Fruit fly (Drosophila melanogaster): ENCODE results near the gene Eig71Ei.
A peak's percentile ranks its signal among the peaks of the same experiment; 100 is the strongest.

The Eig71Ei gene

dm6 chr3L:15619626-15620247, 39.8 kb upstream of the Eig71Ei start, which contains the start of gene Phs:
Gene Phs, plus strand, starts transcription at chr3L:15619901.
- TF ChIP-seq tai (GFP tag; optimal IDR thresholded peaks at IDR 0.05) (peak; percentile 95), rgr (GFP tag; optimal IDR thresholded peaks at IDR 0.05) (peak; percentile 95), dsf (GFP tag; optimal IDR thresholded peaks at IDR 0.05; ENCODE audit: borderline replicate concordance) (peak; percentile 85), brk (GFP tag; optimal IDR thresholded peaks at IDR 0.05) (peak; percentile 85), jim (GFP tag; optimal IDR thresholded peaks at IDR 0.05) (peak; percentile 26), N (GFP tag; optimal IDR thresholded peaks at IDR 0.05) (peak; percentile 29), Vsx2 (GFP tag; optimal IDR thresholded peaks at IDR 0.05; ENCODE audit: partially characterized antibody) (peak; percentile 48), sv (GFP tag; optimal IDR thresholded peaks at IDR 0.05) (peak; percentile 70), Sp1 (GFP tag; optimal IDR thresholded peaks at IDR 0.05) (peak; percentile 71), GATAd (GFP tag; optimal IDR thresholded peaks at IDR 0.05) (peak; percentile 81), Dif (GFP tag; optimal IDR thresholded peaks at IDR 0.05; ENCODE audit: partially characterized antibody) (peak; percentile 67), HLH106 (tag; optimal IDR thresholded peaks at IDR 0.05) (peak; percentile 73), Dfd (GFP tag; optimal IDR thresholded peaks at IDR 0.05) (no peak), pan (optimal IDR thresholded peaks at IDR 0.05) (no peak), fru (GFP tag; optimal IDR thresholded peaks at IDR 0.05) (peak; percentile 87), Mio (GFP tag; optimal IDR thresholded peaks at IDR 0.05) (peak; percentile 81), usp (GFP tag; optimal IDR thresholded peaks at IDR 0.05) (no peak), CrebA (GFP tag; optimal IDR thresholded peaks at IDR 0.05; ENCODE audit: borderline replicate concordance) (peak; percentile 28), h (GFP tag; optimal IDR thresholded peaks at IDR 0.05) (peak; percentile 94), CG9705 (GFP tag; optimal IDR thresholded peaks at IDR 0.05) (peak; percentile 78), Abd-B (GFP tag; optimal IDR thresholded peaks at IDR 0.05) (no peak), Jra (GFP tag; optimal IDR thresholded peaks at IDR 0.05) (peak; percentile 94), OdsH (GFP tag; optimal IDR thresholded peaks at IDR 0.05) (peak; percentile 79), lola (GFP tag; optimal IDR thresholded peaks at IDR 0.05) (no peak), sage (GFP tag; optimal IDR thresholded peaks at IDR 0.05) (peak; percentile 55), woc (GFP tag; optimal IDR thresholded peaks at IDR 0.05) (peak; percentile 60), dl (GFP tag; optimal IDR thresholded peaks at IDR 0.05; ENCODE audit: insufficient read depth in 1 of 2, partially characterized antibody in 2 of 2) (peak; percentile 21 to 62), Myc (optimal IDR thresholded peaks at IDR 0.05) (peak; percentile 23), Hr78 (GFP tag; optimal IDR thresholded peaks at IDR 0.05) (no peak), Rel (GFP tag; optimal IDR thresholded peaks at IDR 0.05) (no peak), Rel (tag; optimal IDR thresholded peaks at IDR 0.05) (peak; percentile 82), foxo (GFP tag; optimal IDR thresholded peaks at IDR 0.05) (peak; percentile 64 to 95), dmrt93B (GFP tag; optimal IDR thresholded peaks at IDR 0.05) (peak; percentile 78), Hr83 (GFP tag; optimal IDR thresholded peaks at IDR 0.05; ENCODE audit: poor library complexity, severe bottlenecking) (peak; percentile 99), Hnf4 (GFP tag; optimal IDR thresholded peaks at IDR 0.05) (peak; percentile 98), psq (GFP tag; optimal IDR thresholded peaks at IDR 0.05) (peak; percentile 87), br (GFP tag; optimal IDR thresholded peaks at IDR 0.05) (peak; percentile 94), CG32264 (GFP tag; optimal IDR thresholded peaks at IDR 0.05) (peak; percentile 89), ey (GFP tag; optimal IDR thresholded peaks at IDR 0.05) (peak; percentile 88)

DNA sequence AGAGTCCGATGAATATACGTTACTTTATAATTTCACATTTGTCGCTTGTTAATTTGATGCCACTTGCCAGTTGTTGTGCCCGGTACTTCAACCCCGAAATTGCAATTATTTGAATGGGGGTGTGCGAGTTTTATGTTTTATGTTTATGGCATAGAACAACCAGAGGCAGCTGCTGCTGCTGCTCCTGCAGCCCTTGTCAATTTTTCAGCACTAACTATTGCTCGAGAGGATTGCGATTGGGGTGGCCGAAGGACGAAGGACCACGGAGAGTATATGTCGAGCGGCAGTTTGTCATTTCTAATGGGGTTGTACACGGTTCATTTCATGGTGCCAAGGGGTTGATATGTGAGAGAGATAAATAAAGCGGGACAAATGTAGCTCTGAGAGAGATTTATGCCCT, 35.4 kb upstream of the Eig71Ei start:
- TF ChIP-seq br (GFP tag; optimal IDR thresholded peaks at IDR 0.05) (no peak), jim (GFP tag; optimal IDR thresholded peaks at IDR 0.05) (no peak), Dfd (GFP tag; optimal IDR thresholded peaks at IDR 0.05) (no peak), Sp1 (GFP tag; optimal IDR thresholded peaks at IDR 0.05) (no peak), rgr (GFP tag; optimal IDR thresholded peaks at IDR 0.05) (no peak), Hr83 (GFP tag; optimal IDR thresholded peaks at IDR 0.05; ENCODE audit: poor library complexity, severe bottlenecking) (no peak), OdsH (GFP tag; optimal IDR thresholded peaks at IDR 0.05) (no peak), Hnf4 (GFP tag; optimal IDR thresholded peaks at IDR 0.05) (no peak), lola (GFP tag; optimal IDR thresholded peaks at IDR 0.05) (no peak), CG9705 (GFP tag; optimal IDR thresholded peaks at IDR 0.05) (no peak), dsf (GFP tag; optimal IDR thresholded peaks at IDR 0.05; ENCODE audit: borderline replicate concordance) (no peak), sage (GFP tag; optimal IDR thresholded peaks at IDR 0.05) (no peak), Myc (optimal IDR thresholded peaks at IDR 0.05) (no peak), Vsx2 (GFP tag; optimal IDR thresholded peaks at IDR 0.05; ENCODE audit: partially characterized antibody) (no peak), N (GFP tag; optimal IDR thresholded peaks at IDR 0.05) (no peak), dl (GFP tag; optimal IDR thresholded peaks at IDR 0.05; ENCODE audit: insufficient read depth in 1 of 2, partially characterized antibody in 2 of 2) (no peak), Dif (GFP tag; optimal IDR thresholded peaks at IDR 0.05; ENCODE audit: partially characterized antibody) (no peak), pan (optimal IDR thresholded peaks at IDR 0.05) (no peak)

Measured in whole organism, wandering third instar larva.